Worm (Caenorhabditis elegans) whole organism, L4 larva: ENCODE results near the gene C33D3.3.
A peak's percentile ranks its signal among the peaks of the same experiment; 100 is the strongest.

Experiments used
- D1046.2 ChIP-seq: fragments of 200-800 bp; sonication (Bioruptor generic); IDR thresholded peaks from 2 replicates; pipeline ENCODE4 v1.3.6; 2022; ENCODE audit warnings: missing genetic modification characterization, missing compliant biosample characterization
- F26F4.8 ChIP-seq: fragments of 200-800 bp; sonication (Bioruptor generic); conservative IDR thresholded peaks from 2 replicates; pipeline ENCODE4 v1.3.6; 2022; ENCODE audit warnings: missing genetic modification characterization, missing compliant biosample characterization
- F44E2.7 ChIP-seq: fragments of 200-800 bp; sonication (Bioruptor generic); IDR thresholded peaks from 2 replicates; pipeline ENCODE4 v2.1.2; 2022; ENCODE audit warnings: missing genetic modification characterization, missing compliant biosample characterization
- T20F7.1 ChIP-seq: fragments of 200-800 bp; sonication (Bioruptor generic); optimal IDR thresholded peaks from 2 replicates; lab custom pipeline; 2018; ENCODE audit warnings: mild to moderate bottlenecking, missing genetic modification characterization, missing compliant biosample characterization
- Y48G9A.11 ChIP-seq: fragments of 200-800 bp; sonication (Bioruptor generic); IDR thresholded peaks from 2 replicates; pipeline ENCODE4 v1.3.6; 2022; ENCODE audit warnings: missing genetic modification reagents, missing genetic modification characterization, missing compliant biosample characterization
- Y5F2A.4 ChIP-seq: fragments of 200-800 bp; sonication (Bioruptor generic); optimal IDR thresholded peaks from 2 replicates; lab custom pipeline; 2018; ENCODE audit warnings: mild to moderate bottlenecking, missing genetic modification characterization, missing compliant biosample characterization
- ZK337.2 ChIP-seq: fragments of 200-800 bp; sonication (Bioruptor generic); IDR thresholded peaks from 2 replicates; pipeline ENCODE4 v1.3.6; 2022; ENCODE audit warnings: missing genetic modification reagents, missing genetic modification characterization, missing compliant biosample characterization
- arid-1 ChIP-seq: fragments of 200-800 bp; sonication (Bioruptor generic); conservative IDR thresholded peaks from 2 replicates; pipeline ENCODE4 v1.3.6; 2022; ENCODE audit warnings: missing genetic modification reagents, missing genetic modification characterization, missing compliant biosample characterization
- ceh-20 ChIP-seq: fragments of 200-800 bp; sonication (Bioruptor generic); IDR thresholded peaks from 2 replicates; pipeline ENCODE4 v1.3.6; 2022; ENCODE audit warnings: missing genetic modification reagents, missing genetic modification characterization, missing compliant biosample characterization
- ceh-44 ChIP-seq: fragments of 200-800 bp; sonication (Bioruptor generic); IDR thresholded peaks from 2 replicates; pipeline ENCODE4 v1.3.6; 2022; ENCODE audit warnings: missing genetic modification reagents, missing genetic modification characterization, missing compliant biosample characterization
- ceh-62 ChIP-seq: sonication (generic microtip); optimal IDR thresholded peaks from 2 replicates; lab custom pipeline; 2017; ENCODE audit warnings: missing biosample characterization, missing genetic modification characterization
- ces-1 ChIP-seq: fragments of 150-350 bp; sonication (generic microtip); optimal IDR thresholded peaks from 4 replicates; lab custom pipeline; 2014; ENCODE audit warnings: missing biosample characterization, missing genetic modification reagents, missing genetic modification characterization
- ctbp-1 ChIP-seq: fragments of 200-800 bp; sonication (Bioruptor generic); IDR thresholded peaks from 2 replicates; pipeline ENCODE4 v1.3.6; 2022; ENCODE audit warnings: missing genetic modification reagents, missing genetic modification characterization, missing compliant biosample characterization
- daf-12 ChIP-seq: fragments of 150-350 bp; optimal IDR thresholded peaks from 2 replicates; lab custom pipeline; 2014; ENCODE audit warnings: missing biosample characterization, missing genetic modification reagents, missing genetic modification characterization
- daf-16 ChIP-seq, 3 experiments: sonication (generic microtip); optimal IDR thresholded peaks; 2 replicates each; lab custom pipeline; 2016 to 2017; ENCODE audit warnings: missing genetic modification characterization in 3 of 3, missing genetic modification reagents in 3 of 3, mild to moderate bottlenecking in 2 of 3, missing compliant biosample characterization in 2 of 3, missing biosample characterization in 1 of 3, moderate library complexity in 1 of 3
- daf-8 ChIP-seq: fragments of 200-800 bp; sonication (Bioruptor generic); IDR thresholded peaks from 2 replicates; pipeline ENCODE4 v1.3.6; 2022; ENCODE audit warnings: missing genetic modification characterization, missing compliant biosample characterization
- dmd-8 ChIP-seq: fragments of 200-800 bp; sonication (Bioruptor generic); IDR thresholded peaks from 2 replicates; pipeline ENCODE4 v1.3.6; 2022; ENCODE audit warnings: missing genetic modification characterization, missing compliant biosample characterization
- dmd-9 ChIP-seq: fragments of 200-800 bp; sonication (Bioruptor generic); IDR thresholded peaks from 2 replicates; pipeline ENCODE4 v1.3.6; 2022; ENCODE audit warnings: missing genetic modification reagents, missing genetic modification characterization, missing compliant biosample characterization
- egl-43 ChIP-seq: fragments of 200-800 bp; sonication (Bioruptor generic); IDR thresholded peaks from 2 replicates; pipeline ENCODE4 v1.3.6; 2022; ENCODE audit warnings: missing genetic modification reagents, missing genetic modification characterization, missing compliant biosample characterization
- fkh-10 ChIP-seq: fragments of 150-350 bp; optimal IDR thresholded peaks from 2 replicates; lab custom pipeline; 2014; ENCODE audit warnings: missing biosample characterization, missing genetic modification reagents, missing genetic modification characterization
- fos-1 ChIP-seq: fragments of 150-350 bp; optimal IDR thresholded peaks from 2 replicates; lab custom pipeline; 2014; ENCODE audit warnings: missing biosample characterization, missing genetic modification characterization
- gei-8 ChIP-seq: fragments of 200-800 bp; sonication (Bioruptor generic); optimal IDR thresholded peaks from 2 replicates; lab custom pipeline; 2018; ENCODE audit warnings: mild to moderate bottlenecking, missing genetic modification characterization, missing compliant biosample characterization
- hif-1 ChIP-seq, 2 experiments: sonication (generic microtip); optimal IDR thresholded peaks; 2 replicates each; lab custom pipeline; 2016 to 2017; ENCODE audit warnings: missing compliant biosample characterization in 2 of 2, missing genetic modification characterization in 2 of 2, missing genetic modification reagents in 2 of 2, missing genotype in 2 of 2, mild to moderate bottlenecking in 1 of 2
- hlh-30 ChIP-seq: sonication (generic microtip); optimal IDR thresholded peaks from 2 replicates; lab custom pipeline; 2017; ENCODE audit warnings: antibody characterized with exemption, mild to moderate bottlenecking, missing genetic modification characterization, missing compliant biosample characterization; ENCODE audit not compliant: insufficient read depth
- lin-29 ChIP-seq: fragments of 200-800 bp; sonication (Bioruptor generic); IDR thresholded peaks from 2 replicates; pipeline ENCODE4 v1.3.6; 2022; ENCODE audit warnings: missing genetic modification reagents, missing genetic modification characterization, missing compliant biosample characterization
- lin-38 ChIP-seq: fragments of 200-800 bp; sonication (Bioruptor generic); IDR thresholded peaks from 2 replicates; pipeline ENCODE4 v1.3.6; 2022; ENCODE audit warnings: missing genetic modification reagents, missing genetic modification characterization, missing compliant biosample characterization
- lin-39 ChIP-seq: fragments of 150-350 bp; optimal IDR thresholded peaks from 2 replicates; lab custom pipeline; 2014; ENCODE audit warnings: missing biosample characterization, missing genetic modification reagents, missing genetic modification characterization
- mdt-29 ChIP-seq: fragments of 200-800 bp; sonication (Bioruptor generic); IDR thresholded peaks from 2 replicates; pipeline ENCODE4 v1.3.6; 2022; ENCODE audit warnings: missing genetic modification reagents, missing genetic modification characterization, missing compliant biosample characterization
- mep-1 ChIP-seq: fragments of 150-350 bp; sonication (generic microtip); optimal IDR thresholded peaks from 3 replicates; lab custom pipeline; 2014; ENCODE audit warnings: missing biosample characterization, missing genetic modification characterization
- mes-2 ChIP-seq: sonication (generic microtip); optimal IDR thresholded peaks from 2 replicates; lab custom pipeline; 2016; ENCODE audit warnings: missing genotype, mild to moderate bottlenecking, missing genetic modification characterization, missing compliant biosample characterization; ENCODE audit not compliant: poor library complexity, severe bottlenecking
- mxl-2 ChIP-seq: fragments of 200-800 bp; sonication (Bioruptor generic); conservative IDR thresholded peaks from 2 replicates; pipeline ENCODE4 v1.3.6; 2022; ENCODE audit warnings: missing genetic modification reagents, missing genetic modification characterization, missing compliant biosample characterization
- mxl-3 ChIP-seq: fragments of 200-800 bp; sonication (Bioruptor generic); optimal IDR thresholded peaks from 2 replicates; lab custom pipeline; 2018; ENCODE audit warnings: mild to moderate bottlenecking, missing genetic modification characterization, missing compliant biosample characterization
- nhr-10 ChIP-seq: fragments of 150-350 bp; optimal IDR thresholded peaks from 2 replicates; lab custom pipeline; 2014; ENCODE audit warnings: missing biosample characterization, missing genetic modification characterization
- nhr-237 ChIP-seq: sonication (generic microtip); optimal IDR thresholded peaks from 2 replicates; lab custom pipeline; 2017; ENCODE audit warnings: missing biosample characterization, missing genetic modification characterization
- nhr-25 ChIP-seq: sonication (generic microtip); optimal IDR thresholded peaks from 2 replicates; lab custom pipeline; 2017; ENCODE audit warnings: missing genetic modification characterization, mild to moderate bottlenecking, missing compliant biosample characterization, antibody characterized with exemption, moderate library complexity, borderline replicate concordance; ENCODE audit not compliant: insufficient read depth
- nhr-42 ChIP-seq: fragments of 200-800 bp; sonication (Bioruptor generic); IDR thresholded peaks from 2 replicates; pipeline ENCODE4 v1.3.6; 2022; ENCODE audit warnings: missing genetic modification characterization, missing compliant biosample characterization
- nhr-76 ChIP-seq: fragments of 150-350 bp; optimal IDR thresholded peaks from 2 replicates; lab custom pipeline; 2014; ENCODE audit warnings: missing biosample characterization, missing genetic modification characterization
- php-3 ChIP-seq: fragments of 200-800 bp; sonication (Bioruptor generic); IDR thresholded peaks from 2 replicates; pipeline ENCODE4 v1.3.6; 2022; ENCODE audit warnings: missing genetic modification reagents, missing genetic modification characterization, missing compliant biosample characterization
- sdz-12 ChIP-seq: fragments of 200-800 bp; sonication (Bioruptor generic); optimal IDR thresholded peaks from 2 replicates; lab custom pipeline; 2018; ENCODE audit warnings: mild to moderate bottlenecking, missing genetic modification characterization, missing compliant biosample characterization
- skn-1 ChIP-seq: fragments of 150-350 bp; optimal IDR thresholded peaks from 2 replicates; lab custom pipeline; 2014; ENCODE audit warnings: missing biosample characterization, missing genetic modification characterization
- snpc-1.2 ChIP-seq: fragments of 200-800 bp; sonication (Bioruptor generic); IDR thresholded peaks from 2 replicates; pipeline ENCODE4 v1.3.6; 2022; ENCODE audit warnings: missing genetic modification reagents, missing genetic modification characterization, missing compliant biosample characterization
- spr-1 ChIP-seq: sonication (generic microtip); optimal IDR thresholded peaks from 2 replicates; lab custom pipeline; 2016; ENCODE audit warnings: mild to moderate bottlenecking, missing genetic modification characterization, missing compliant biosample characterization
- spr-3 ChIP-seq: fragments of 200-800 bp; sonication (Bioruptor generic); optimal IDR thresholded peaks from 2 replicates; lab custom pipeline; 2018; ENCODE audit warnings: mild to moderate bottlenecking, missing genetic modification characterization, missing compliant biosample characterization
- unc-130 ChIP-seq: sonication (generic microtip); optimal IDR thresholded peaks from 2 replicates; lab custom pipeline; 2016; ENCODE audit warnings: missing genetic modification reagents, missing genetic modification characterization, missing compliant biosample characterization
- unc-39 ChIP-seq: sonication (generic microtip); optimal IDR thresholded peaks from 2 replicates; lab custom pipeline; 2017; ENCODE audit warnings: missing biosample characterization, missing genetic modification characterization
- unc-62 ChIP-seq, 3 experiments: fragments of 150-350 bp in 1 of 3; sonication (generic microtip); optimal IDR thresholded peaks in 2 of 3; peaks in 1 of 3; 1 replicate in 1 of 3; 2 replicates in 2 of 3; lab custom pipeline; 2014 to 2017; ENCODE audit warnings: missing biosample characterization in 3 of 3, missing genetic modification characterization in 3 of 3, missing genetic modification reagents in 3 of 3, missing genotype in 1 of 3
- zfp-2 ChIP-seq: sonication (generic microtip); optimal IDR thresholded peaks from 2 replicates; lab custom pipeline; 2016; ENCODE audit warnings: mild to moderate bottlenecking, missing genetic modification characterization, missing compliant biosample characterization
- zfp-3 ChIP-seq: fragments of 200-800 bp; sonication (Bioruptor generic); conservative IDR thresholded peaks from 2 replicates; pipeline ENCODE4 v1.3.6; 2022; ENCODE audit warnings: missing genetic modification reagents, missing genetic modification characterization, missing compliant biosample characterization
- zip-11 ChIP-seq: fragments of 200-800 bp; sonication (Bioruptor generic); IDR thresholded peaks from 2 replicates; pipeline ENCODE4 v1.3.6; 2022; ENCODE audit warnings: missing genetic modification characterization, missing compliant biosample characterization
- zip-2 ChIP-seq: fragments of 150-350 bp; optimal IDR thresholded peaks from 2 replicates; lab custom pipeline; 2014; ENCODE audit warnings: missing biosample characterization, missing genetic modification characterization

The C33D3.3 gene

DNA sequence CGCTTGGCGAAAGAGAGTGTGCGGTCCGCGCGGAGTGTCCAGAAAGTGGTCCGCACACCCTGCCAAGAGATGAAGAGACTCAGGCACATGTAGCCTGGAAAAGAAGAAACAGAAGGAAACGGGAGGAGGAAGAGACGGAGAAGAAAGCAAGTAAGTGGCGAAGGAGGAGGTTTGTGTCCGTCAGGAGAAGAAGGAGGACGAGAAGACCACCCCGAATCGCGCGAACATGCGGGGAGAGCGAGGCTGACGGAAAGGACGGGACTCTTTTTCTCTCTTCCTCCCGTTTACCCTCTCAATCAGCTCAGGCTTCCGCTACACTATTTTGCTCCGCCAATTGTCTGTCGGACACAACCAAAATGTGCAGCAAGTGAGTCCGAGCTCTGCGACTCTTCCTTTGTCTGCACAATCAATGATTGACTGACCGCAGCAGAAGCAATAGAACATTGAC is 49.6 kb upstream of the C33D3.3 start (continued):
- no peak for TF ChIP-seq snpc-1.2 (GFP tag; lab: Robert Waterston, UW)
- TF ChIP-seq nhr-25 (tag; lab: Kevin White, UChicago), result peak; percentile 3
- no peak for TF ChIP-seq ces-1 (GFP tag; lab: Kevin White, UChicago)
- TF ChIP-seq unc-39, result no peak
- TF ChIP-seq php-3, result no peak
- TF ChIP-seq zfp-3, result no peak
- no peak for TF ChIP-seq Y48G9A.11 (GFP tag; lab: Robert Waterston, UW)
- TF ChIP-seq daf-12 (tag; lab: Kevin White, UChicago), result no peak
- TF ChIP-seq lin-38 (GFP tag; lab: Robert Waterston, UW), result no peak
- TF ChIP-seq spr-3, result no peak
- TF ChIP-seq ceh-62 (tag; lab: Kevin White, UChicago), result no peak
- peak; percentile 76 for TF ChIP-seq ceh-20 (GFP tag; lab: Robert Waterston, UW)
- TF ChIP-seq ZK337.2 (GFP tag; lab: Robert Waterston, UW), result no peak
- TF ChIP-seq zip-2 (tag; lab: Kevin White, UChicago), result no peak
- no peak for TF ChIP-seq spr-1 (tag; lab: Kevin White, UChicago)
- TF ChIP-seq dmd-8, result no peak
- TF ChIP-seq mxl-3, result peak; percentile 71
- TF ChIP-seq nhr-237 (tag; lab: Kevin White, UChicago), result no peak
- no peak for TF ChIP-seq F26F4.8 (GFP tag; lab: Robert Waterston, UW)
- peak in 1 of 2 experiments; percentile 19 for TF ChIP-seq daf-16 (GFP tag; optimal IDR thresholded peaks at IDR 0.05; lab: Kevin White, UChicago)
- TF ChIP-seq daf-16 (tag; optimal IDR thresholded peaks at IDR 0.05; lab: Kevin White, UChicago), result no peak
- no peak for TF ChIP-seq ceh-44 (GFP tag; lab: Robert Waterston, UW)
- TF ChIP-seq D1046.2 (GFP tag; lab: Robert Waterston, UW), result no peak
- no peak for TF ChIP-seq dmd-9
- TF ChIP-seq unc-130 (GFP tag; lab: Kevin White, UChicago), result no peak
- TF ChIP-seq egl-43 (GFP tag; lab: Robert Waterston, UW), result peak; percentile 84
- TF ChIP-seq skn-1, result no peak
- TF ChIP-seq mes-2 (tag; lab: Kevin White, UChicago), result peak; percentile 61
- no peak for TF ChIP-seq nhr-42 (GFP tag; lab: Robert Waterston, UW)
- TF ChIP-seq lin-39 (tag; lab: Kevin White, UChicago), result no peak
- TF ChIP-seq sdz-12 (GFP tag; lab: Kevin White, UChicago), result no peak
- no peak for TF ChIP-seq lin-29 (GFP tag; lab: Robert Waterston, UW)
- peak in 1 of 2 experiments; percentile 87 for TF ChIP-seq unc-62 (GFP tag; optimal IDR thresholded peaks at IDR 0.05 in 1 of 2; lab: Kevin White, UChicago)
- TF ChIP-seq unc-62 (tag; optimal IDR thresholded peaks at IDR 0.05; lab: Kevin White, UChicago), result no peak
- TF ChIP-seq ctbp-1 (GFP tag; lab: Robert Waterston, UW), result peak; percentile 97
- TF ChIP-seq mxl-2 (GFP tag; lab: Robert Waterston, UW), result no peak
- no peak for TF ChIP-seq mdt-29 (GFP tag; lab: Robert Waterston, UW)
- TF ChIP-seq nhr-10 (tag; lab: Kevin White, UChicago), result no peak
- TF ChIP-seq fkh-10 (GFP tag; lab: Kevin White, UChicago), result peak; percentile 98
- TF ChIP-seq hlh-30 (tag; lab: Kevin White, UChicago), result peak; percentile 56
- no peak for TF ChIP-seq gei-8 (GFP tag; lab: Kevin White, UChicago)
- peak; percentile 84 for TF ChIP-seq mep-1
- TF ChIP-seq zfp-2, result peak; percentile 5
- TF ChIP-seq arid-1 (GFP tag; lab: Robert Waterston, UW), result no peak
- TF ChIP-seq hif-1 (tag; optimal IDR thresholded peaks at IDR 0.05; lab: Kevin White, UChicago), result peak in 1 of 2 experiments; percentile 62
- no peak for TF ChIP-seq F44E2.7 (GFP tag; lab: Robert Waterston, UW)
- no peak for TF ChIP-seq fos-1 (tag; lab: Kevin White, UChicago)
- no peak for TF ChIP-seq zip-11 (GFP tag; lab: Robert Waterston, UW)
- no peak for TF ChIP-seq T20F7.1 (GFP tag; lab: Kevin White, UChicago)
- no peak for TF ChIP-seq nhr-76 (tag; lab: Kevin White, UChicago)
- no peak for TF ChIP-seq Y5F2A.4 (GFP tag; lab: Kevin White, UChicago)
- TF ChIP-seq daf-8, result no peak
